Worm (Caenorhabditis elegans): ENCODE results near the gene exc-15.

DNA sequence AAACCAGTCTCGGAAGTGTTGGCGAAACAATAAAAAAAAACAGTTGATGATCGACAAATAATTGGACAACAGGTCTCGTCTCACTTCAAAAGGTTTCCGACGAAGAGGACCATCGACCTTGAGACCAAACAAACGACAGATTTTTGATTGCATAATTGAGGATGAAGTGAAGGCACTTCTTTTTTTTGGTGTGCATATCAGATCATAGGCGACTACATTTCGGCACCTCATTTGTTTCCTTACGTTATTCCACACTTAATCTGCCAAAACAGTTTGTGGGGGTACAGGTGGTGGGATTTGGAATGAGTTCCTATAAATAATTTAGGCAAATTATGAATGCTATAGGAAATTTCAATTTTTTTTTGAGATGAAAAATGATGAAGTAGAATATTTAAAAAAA lies 3.4 kb downstream of the exc-15 start:
- TF ChIP-seq flt-1 (GFP tag; IDR thresholded peaks at IDR 0.05), result no peak
- TF ChIP-seq med-1 (GFP tag; optimal IDR thresholded peaks at IDR 0.05; ENCODE audit: insufficient read depth), result no peak
- no peak for TF ChIP-seq ref-1 (GFP tag; conservative IDR thresholded peaks at IDR 0.05)
